Worm (Caenorhabditis elegans) whole organism, L4 larva: Measurements from ENCODE around the gene brp-1.

Experiments used
- F10B5.3 ChIP-seq: sonication (generic microtip); optimal IDR thresholded peaks from 2 replicates; lab custom pipeline; 2016; ENCODE audit warnings: mild to moderate bottlenecking, missing genetic modification characterization, missing compliant biosample characterization
- F37D6.2 ChIP-seq: sonication (generic microtip); optimal IDR thresholded peaks from 2 replicates; lab custom pipeline; 2016; ENCODE audit warnings: mild to moderate bottlenecking, missing genetic modification characterization, missing compliant biosample characterization
- daf-12 ChIP-seq: fragments of 150-350 bp; optimal IDR thresholded peaks from 2 replicates; lab custom pipeline; 2014; ENCODE audit warnings: missing biosample characterization, missing genetic modification reagents, missing genetic modification characterization
- dmd-6 ChIP-seq: fragments of 200-800 bp; sonication (Bioruptor generic); IDR thresholded peaks from 2 replicates; pipeline ENCODE4 v1.3.6; 2022; ENCODE audit warnings: missing genetic modification reagents, missing genetic modification characterization, missing compliant biosample characterization
- jun-1 ChIP-seq: fragments of 150-350 bp; optimal IDR thresholded peaks from 2 replicates; lab custom pipeline; 2014; ENCODE audit warnings: missing biosample characterization, missing genetic modification reagents, missing genetic modification characterization
- lin-1 ChIP-seq: fragments of 200-800 bp; sonication (Bioruptor generic); IDR thresholded peaks from 2 replicates; pipeline ENCODE4 v1.3.6; 2022; ENCODE audit warnings: missing genetic modification reagents, missing genetic modification characterization, missing compliant biosample characterization
- lin-39 ChIP-seq: fragments of 150-350 bp; optimal IDR thresholded peaks from 2 replicates; lab custom pipeline; 2014; ENCODE audit warnings: missing biosample characterization, missing genetic modification reagents, missing genetic modification characterization
- unc-62 ChIP-seq, 3 experiments: fragments of 150-350 bp in 1 of 3; sonication (generic microtip); optimal IDR thresholded peaks in 2 of 3; peaks in 1 of 3; 1 replicate in 1 of 3; 2 replicates in 2 of 3; lab custom pipeline; 2014 to 2017; ENCODE audit warnings: missing biosample characterization in 3 of 3, missing genetic modification characterization in 3 of 3, missing genetic modification reagents in 3 of 3, missing genotype in 1 of 3
- vab-7 ChIP-seq: fragments of 200-800 bp; sonication (Bioruptor generic); IDR thresholded peaks from 2 replicates; pipeline ENCODE4 v1.3.6; 2022; ENCODE audit warnings: missing genetic modification reagents, missing genetic modification characterization, missing compliant biosample characterization
- zag-1 ChIP-seq: fragments of 150-350 bp; optimal IDR thresholded peaks from 2 replicates; lab custom pipeline; 2014; ENCODE audit warnings: missing biosample characterization, missing genetic modification characterization
- ztf-7 ChIP-seq: fragments of 150-350 bp; optimal IDR thresholded peaks from 2 replicates; lab custom pipeline; 2014; ENCODE audit warnings: missing biosample characterization, missing genetic modification characterization

DNA sequence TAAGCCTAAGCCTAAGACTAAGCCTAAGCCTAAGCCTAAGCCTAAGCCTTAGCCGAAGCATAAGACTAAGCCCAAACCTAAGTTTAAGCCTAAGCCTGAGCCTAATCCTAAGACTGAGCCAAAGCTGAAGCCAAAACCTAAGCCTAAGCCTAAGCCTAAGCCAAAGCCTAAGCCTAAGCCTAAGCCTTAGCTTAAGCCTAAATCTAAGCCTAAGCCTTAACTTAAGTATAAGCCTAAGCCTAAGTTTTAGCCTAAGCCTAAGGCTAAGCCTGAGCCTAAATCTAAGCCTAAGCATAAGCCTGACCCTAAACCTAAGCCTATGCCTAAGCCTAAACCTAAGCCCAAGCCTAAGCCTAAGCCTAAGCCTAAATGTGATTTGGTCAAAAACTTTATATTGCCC is 5.2 kb upstream of the brp-1 start:
- no peak for TF ChIP-seq unc-62 (GFP tag; optimal IDR thresholded peaks at IDR 0.05 in 1 of 2; lab: Kevin White, UChicago)
- no peak for TF ChIP-seq unc-62 (tag; optimal IDR thresholded peaks at IDR 0.05; lab: Kevin White, UChicago)
- TF ChIP-seq jun-1 (tag; lab: Kevin White, UChicago), result no peak
- no peak for TF ChIP-seq ztf-7 (tag; lab: Kevin White, UChicago)
- TF ChIP-seq F37D6.2 (tag; lab: Kevin White, UChicago), result no peak
- no peak for TF ChIP-seq dmd-6 (GFP tag; lab: Robert Waterston, UW)
- no peak for TF ChIP-seq zag-1
- TF ChIP-seq vab-7, result no peak
- no peak for TF ChIP-seq F10B5.3
- TF ChIP-seq daf-12, result no peak
- TF ChIP-seq lin-39 (tag; lab: Kevin White, UChicago), result no peak
- no peak for TF ChIP-seq lin-1 (GFP tag; lab: Robert Waterston, UW)
